Fruit fly (Drosophila melanogaster) whole organism, embryonic: Measurements from ENCODE around the gene CG15742.

Source experiments
- Aef1 ChIP-seq: fragments of 200-800 bp; sonication (Bioruptor generic); IDR thresholded peaks from 3 replicates; pipeline ENCODE4 v1.3.6; 2022; ENCODE audit warnings: missing biosample characterization, missing genetic modification characterization
- Awh ChIP-seq: fragments of 200-800 bp; sonication (Bioruptor generic); IDR thresholded peaks from 2 replicates; pipeline ENCODE4, ENCODE4 v1.3.6; 2022; ENCODE audit warnings: missing biosample characterization, missing genetic modification characterization
- BtbVII ChIP-seq: fragments of 200-800 bp; sonication (Bioruptor generic); optimal IDR thresholded peaks from 3 replicates; lab custom pipeline; 2017; ENCODE audit warnings: missing biosample characterization, mild to moderate bottlenecking, missing genetic modification characterization
- CG10147 ChIP-seq: fragments of 200-800 bp; sonication (Bioruptor generic); optimal IDR thresholded peaks from 2 replicates; lab custom pipeline; 2019; ENCODE audit warnings: missing biosample characterization, mild to moderate bottlenecking, missing genetic modification characterization, moderate library complexity
- CG10274 ChIP-seq: fragments of 200-800 bp; sonication (Bioruptor generic); optimal IDR thresholded peaks from 3 replicates; lab custom pipeline; 2017; ENCODE audit warnings: missing biosample characterization, mild to moderate bottlenecking, missing genetic modification characterization
- CG10321 ChIP-seq: fragments of 200-800 bp; sonication (Bioruptor generic); IDR thresholded peaks from 2 replicates; pipeline ENCODE4 v1.3.6; 2022; ENCODE audit warnings: missing biosample characterization, missing genetic modification characterization
- CG10462 ChIP-seq: fragments of 200-800 bp; sonication (Bioruptor generic); optimal IDR thresholded peaks from 2 replicates; lab custom pipeline; 2016; ENCODE audit warnings: missing biosample characterization, missing genetic modification characterization
- CG11247 ChIP-seq: fragments of 200-800 bp; sonication (Bioruptor generic); IDR thresholded peaks from 2 replicates; pipeline ENCODE4 v1.3.6; 2022; ENCODE audit warnings: missing biosample characterization, missing genetic modification characterization
- CG12744 ChIP-seq: fragments of 200-800 bp; sonication (Bioruptor generic); optimal IDR thresholded peaks from 2 replicates; lab custom pipeline; 2016; ENCODE audit warnings: missing biosample characterization, missing genetic modification characterization
- CG13775 ChIP-seq: fragments of 200-800 bp; sonication (Bioruptor generic); optimal IDR thresholded peaks from 3 replicates; lab custom pipeline; 2017; ENCODE audit warnings: missing biosample characterization, mild to moderate bottlenecking, missing genetic modification characterization
- CG15073 ChIP-seq: fragments of 200-800 bp; sonication (Bioruptor generic); optimal IDR thresholded peaks from 2 replicates; lab custom pipeline; 2016; ENCODE audit warnings: missing biosample characterization, missing genetic modification characterization
- CG17912 ChIP-seq: fragments of 200-800 bp; sonication (Bioruptor generic); optimal IDR thresholded peaks from 2 replicates; lab custom pipeline; 2018; ENCODE audit warnings: missing biosample characterization, mild to moderate bottlenecking, missing genetic modification characterization
- CG30431 ChIP-seq: fragments of 200-800 bp; sonication (Bioruptor generic); optimal IDR thresholded peaks from 2 replicates; lab custom pipeline; 2017; ENCODE audit warnings: missing biosample characterization, missing genetic modification characterization
- CG32532 ChIP-seq: fragments of 200-800 bp; sonication (Bioruptor generic); IDR thresholded peaks from 2 replicates; pipeline ENCODE4 v1.3.6; 2022; ENCODE audit warnings: missing biosample characterization, missing genetic modification characterization
- CG32767 ChIP-seq: fragments of 200-800 bp; sonication (Bioruptor generic); IDR thresholded peaks from 2 replicates; pipeline ENCODE4 v1.3.6; 2022; ENCODE audit warnings: missing biosample characterization, missing genetic modification characterization
- CG8388 ChIP-seq: fragments of 200-800 bp; sonication (Bioruptor generic); optimal IDR thresholded peaks from 2 replicates; lab custom pipeline; 2019; ENCODE audit warnings: missing biosample characterization, mild to moderate bottlenecking, missing genetic modification characterization, moderate library complexity
- CG9215 ChIP-seq: fragments of 200-800 bp; sonication (Bioruptor generic); IDR thresholded peaks from 2 replicates; pipeline ENCODE4 v1.3.6; 2022; ENCODE audit warnings: missing biosample characterization, missing genetic modification characterization
- CrebB ChIP-seq: fragments of 200-800 bp; sonication (Bioruptor generic); optimal IDR thresholded peaks from 3 replicates; lab custom pipeline; 2018; ENCODE audit warnings: missing biosample characterization, mild to moderate bottlenecking, missing genetic modification characterization
- Dfd ChIP-seq, 2 experiments: fragments of >200 bp; optimal IDR thresholded peaks; 2 replicates each; lab custom pipeline; 2017; ENCODE audit warnings: missing biosample characterization in 2 of 2, missing genetic modification characterization in 2 of 2
- Dll ChIP-seq: fragments of 200-800 bp; sonication (Bioruptor generic); IDR thresholded peaks from 4 replicates; pipeline ENCODE4 v1.3.6; 2022; ENCODE audit warnings: missing biosample characterization, missing genetic modification characterization; ENCODE audit not compliant: partially characterized antibody
- Elba2 ChIP-seq: fragments of 200-800 bp; sonication (Bioruptor generic); optimal IDR thresholded peaks from 3 replicates; lab custom pipeline; 2016; ENCODE audit warnings: missing biosample characterization, missing genetic modification characterization
- Ets97D ChIP-seq: fragments of 200-800 bp; sonication (Bioruptor generic); optimal IDR thresholded peaks from 3 replicates; lab custom pipeline; 2016; ENCODE audit warnings: missing biosample characterization, missing genetic modification characterization
- Lhr ChIP-seq: fragments of 200-800 bp; sonication (Bioruptor generic); optimal IDR thresholded peaks from 3 replicates; lab custom pipeline; 2017; ENCODE audit warnings: mild to moderate bottlenecking, missing biosample characterization, missing genetic modification reagents, missing genetic modification characterization
- Max ChIP-seq: fragments of 200-800 bp; sonication (Bioruptor generic); optimal IDR thresholded peaks from 2 replicates; lab custom pipeline; 2016; ENCODE audit warnings: missing biosample characterization, mild to moderate bottlenecking, missing genetic modification characterization
- ara ChIP-seq: fragments of 200-800 bp; sonication (Bioruptor generic); IDR thresholded peaks from 2 replicates; pipeline ENCODE4 v1.3.6; 2022; ENCODE audit warnings: missing biosample characterization, missing genetic modification characterization
- chn ChIP-seq: fragments of 200-800 bp; sonication (Bioruptor generic); optimal IDR thresholded peaks from 2 replicates; lab custom pipeline; 2016; ENCODE audit warnings: missing biosample characterization, missing genetic modification characterization
- corto ChIP-seq: fragments of 200-800 bp; sonication (Bioruptor generic); optimal IDR thresholded peaks from 2 replicates; lab custom pipeline; 2016; ENCODE audit warnings: missing biosample characterization, mild to moderate bottlenecking, missing genetic modification characterization, moderate library complexity
- disco-r ChIP-seq: fragments of 200-800 bp; sonication (Bioruptor generic); optimal IDR thresholded peaks from 2 replicates; lab custom pipeline; 2016; ENCODE audit warnings: missing biosample characterization, missing genetic modification characterization
- exex ChIP-seq: fragments of 200-800 bp; sonication (Bioruptor generic); optimal IDR thresholded peaks from 4 replicates; lab custom pipeline; 2018; ENCODE audit warnings: missing biosample characterization, mild to moderate bottlenecking, missing genetic modification characterization, moderate library complexity
- gce ChIP-seq: fragments of 200-800 bp; sonication (Bioruptor generic); IDR thresholded peaks from 3 replicates; pipeline ENCODE4 v1.3.6; 2022; ENCODE audit warnings: missing biosample characterization, missing genetic modification characterization
- gcm ChIP-seq: fragments of 200-800 bp; sonication (Bioruptor generic); optimal IDR thresholded peaks from 2 replicates; lab custom pipeline; 2019; ENCODE audit warnings: missing biosample characterization, mild to moderate bottlenecking, missing genetic modification characterization, moderate library complexity
- jumu ChIP-seq: fragments of 200-800 bp; sonication (Bioruptor generic); optimal IDR thresholded peaks from 3 replicates; lab custom pipeline; 2016; ENCODE audit warnings: missing biosample characterization, missing genetic modification characterization
- knrl ChIP-seq: fragments of 200-800 bp; sonication (Bioruptor generic); IDR thresholded peaks from 3 replicates; pipeline ENCODE4 v1.3.6; 2022; ENCODE audit warnings: missing biosample characterization, missing genetic modification characterization; ENCODE audit not compliant: partially characterized antibody
- lab ChIP-seq: fragments of 200-800 bp; sonication (Bioruptor generic); optimal IDR thresholded peaks from 3 replicates; lab custom pipeline; 2017; ENCODE audit warnings: missing biosample characterization, missing genetic modification characterization, mild to moderate bottlenecking, moderate library complexity, missing genetic modification reagents
- pan ChIP-seq, 4 experiments: fragments of >200 bp in 3 of 4; fragments of 200-800 bp in 1 of 4; sonication (Bioruptor generic) in 1 of 4; optimal IDR thresholded peaks in 3 of 4; IDR thresholded peaks in 1 of 4; 2 replicates each; pipeline versions ENCODE4 v1.3.6 to Lab custom; 2017 to 2022; ENCODE audit warnings: missing biosample characterization in 2 of 4, missing genetic modification characterization in 2 of 4, mixed read lengths in 1 of 4
- peb ChIP-seq: fragments of 200-800 bp; sonication (Bioruptor generic); IDR thresholded peaks from 2 replicates; pipeline ENCODE4 v1.3.6; 2022; ENCODE audit warnings: missing biosample characterization, missing genetic modification characterization
- pita ChIP-seq: fragments of 200-800 bp; sonication (Bioruptor generic); optimal IDR thresholded peaks from 2 replicates; lab custom pipeline; 2017; ENCODE audit warnings: missing biosample characterization, mild to moderate bottlenecking, missing genetic modification characterization
- repo ChIP-seq: fragments of 200-800 bp; sonication (Bioruptor generic); optimal IDR thresholded peaks from 2 replicates; lab custom pipeline; 2016; ENCODE audit warnings: missing biosample characterization, missing genetic modification characterization
- sens ChIP-seq: fragments of 200-800 bp; sonication (Bioruptor generic); peaks from one replicate; lab custom pipeline; 2016; ENCODE audit warnings: missing biosample characterization, missing genetic modification characterization
- sug ChIP-seq: fragments of 200-800 bp; optimal IDR thresholded peaks from 2 replicates; lab custom pipeline; 2019; ENCODE audit warnings: missing biosample characterization, mild to moderate bottlenecking, missing genetic modification characterization, moderate library complexity
- unc-4 ChIP-seq: fragments of 200-800 bp; sonication (Bioruptor generic); IDR thresholded peaks from 2 replicates; pipeline ENCODE4 v1.3.6; 2022; ENCODE audit warnings: missing biosample characterization, missing genetic modification characterization; ENCODE audit not compliant: partially characterized antibody
- zfh1 ChIP-seq: fragments of 200-800 bp; sonication (Bioruptor generic); IDR thresholded peaks from 3 replicates; pipeline ENCODE4 v1.3.6; 2022; ENCODE audit warnings: missing biosample characterization, missing genetic modification characterization

The CG15742 gene

dm6 chrX:13276713-13277112, 18.4 kb upstream of the CG15742 start (continued):
- no peak for TF ChIP-seq disco-r (GFP tag; lab: Kevin White, UChicago)
- no peak for TF ChIP-seq corto
- TF ChIP-seq CG15073 (GFP tag; lab: Kevin White, UChicago), result no peak
- TF ChIP-seq Dll (GFP tag; lab: Robert Waterston, UW), result no peak
- TF ChIP-seq CG12744 (GFP tag; lab: Kevin White, UChicago), result no peak
- TF ChIP-seq Lhr, result no peak
- TF ChIP-seq repo (GFP tag; lab: Kevin White, UChicago), result no peak
- peak; percentile 52; the same call in 1 of the 2 replicates for TF ChIP-seq CG9215 (GFP tag; lab: Robert Waterston, UW)
- TF ChIP-seq Ets97D (GFP tag; lab: Kevin White, UChicago), result no peak
- peak; percentile 66 for TF ChIP-seq CG13775
- peak; percentile 73 for TF ChIP-seq sug (tag; lab: Kevin White, UChicago)
- TF ChIP-seq CrebB (tag; lab: Kevin White, UChicago), result peak; percentile 61
- TF ChIP-seq CG17912 (GFP tag; lab: Kevin White, UChicago), result no peak
- TF ChIP-seq CG8388 (GFP tag; lab: Kevin White, UChicago), result peak; percentile 52
- peak; percentile 5 for TF ChIP-seq CG30431 (GFP tag; lab: Kevin White, UChicago)
- peak; percentile 88 for TF ChIP-seq BtbVII (GFP tag; lab: Kevin White, UChicago)
- TF ChIP-seq CG11247 (GFP tag; lab: Robert Waterston, UW), result peak; percentile 80
- no peak for TF ChIP-seq knrl
- no peak for TF ChIP-seq Elba2
- no peak for TF ChIP-seq unc-4 (GFP tag; lab: Robert Waterston, UW)
- peak; percentile 37 for TF ChIP-seq gcm (GFP tag; lab: Kevin White, UChicago)
- TF ChIP-seq CG10147, result peak; percentile 82
- TF ChIP-seq gce (GFP tag; lab: Robert Waterston, UW), result peak; percentile 56; the same call in 1 of the 3 replicates
- TF ChIP-seq Dfd (GFP tag; optimal IDR thresholded peaks at IDR 0.05; lab: Kevin White, UChicago), result no peak
- TF ChIP-seq pita (GFP tag; lab: Kevin White, UChicago), result no peak
- TF ChIP-seq ara (GFP tag; lab: Robert Waterston, UW), result peak; percentile 67
- no peak for TF ChIP-seq chn (GFP tag; lab: Kevin White, UChicago)
- no peak for TF ChIP-seq pan (optimal IDR thresholded peaks at IDR 0.05; lab: Kevin White, UChicago)
- TF ChIP-seq pan (GFP tag; optimal IDR thresholded peaks at IDR 0.05 in 1 of 2, IDR thresholded peaks at IDR 0.05 in 1 of 2), result peak in 1 of 2 experiments; percentile 74
- no peak for TF ChIP-seq peb
- peak; percentile 68 for TF ChIP-seq exex (tag; lab: Kevin White, UChicago)
- peak; percentile 70; the same call in 2 of the 3 replicates for TF ChIP-seq zfh1 (GFP tag; lab: Robert Waterston, UW)
- TF ChIP-seq CG32767, result no peak
- peak; percentile 47 for TF ChIP-seq CG10274 (GFP tag; lab: Kevin White, UChicago)
- TF ChIP-seq Awh (GFP tag; lab: Robert Waterston, UW), result no peak
- peak; percentile 64 for TF ChIP-seq CG10321 (GFP tag; lab: Robert Waterston, UW)
- peak; percentile 70 for TF ChIP-seq sens (GFP tag; lab: Kevin White, UChicago)
- TF ChIP-seq Max, result peak; percentile 52
- peak; percentile 77 for TF ChIP-seq Aef1 (GFP tag; lab: Robert Waterston, UW)
- no peak for TF ChIP-seq jumu (GFP tag; lab: Kevin White, UChicago)
- TF ChIP-seq CG32532 (GFP tag; lab: Robert Waterston, UW), result peak; percentile 86
- peak; percentile 92 for TF ChIP-seq lab (GFP tag; lab: Kevin White, UChicago)
- peak; percentile 22 for TF ChIP-seq CG10462
